Fruit fly (Drosophila melanogaster) whole organism, embryonic: ENCODE measurements around the gene Reg-2.

Experiments used
- CG10209 ChIP-seq: fragments of 200-800 bp; sonication (Bioruptor generic); optimal IDR thresholded peaks from 3 replicates; lab custom pipeline; 2017; ENCODE audit warnings: missing biosample characterization, mild to moderate bottlenecking, missing genetic modification characterization, missing genetic modification reagents
- CG10979 ChIP-seq: fragments of 200-800 bp; sonication (Bioruptor generic); optimal IDR thresholded peaks from 2 replicates; lab custom pipeline; 2018; ENCODE audit warnings: missing biosample characterization, mild to moderate bottlenecking, missing genetic modification characterization, moderate library complexity
- CG11093 ChIP-seq: fragments of 200-800 bp; sonication (Bioruptor generic); IDR thresholded peaks from 3 replicates; pipeline ENCODE4 v1.3.6; 2022; ENCODE audit warnings: missing biosample characterization, missing genetic modification characterization
- CG1233 ChIP-seq: fragments of 200-800 bp; sonication (Bioruptor generic); optimal IDR thresholded peaks from 4 replicates; lab custom pipeline; 2018; ENCODE audit warnings: missing biosample characterization, mild to moderate bottlenecking, missing genetic modification characterization
- CG13624 ChIP-seq: fragments of 200-800 bp; sonication (Bioruptor generic); optimal IDR thresholded peaks from 2 replicates; lab custom pipeline; 2016; ENCODE audit warnings: missing biosample characterization, missing genetic modification characterization
- CG17568 ChIP-seq: fragments of 200-800 bp; sonication (Bioruptor generic); optimal IDR thresholded peaks from 2 replicates; lab custom pipeline; 2018; ENCODE audit warnings: missing biosample characterization, mild to moderate bottlenecking, missing genetic modification characterization, moderate library complexity
- CG17912 ChIP-seq: fragments of 200-800 bp; sonication (Bioruptor generic); optimal IDR thresholded peaks from 2 replicates; lab custom pipeline; 2018; ENCODE audit warnings: missing biosample characterization, mild to moderate bottlenecking, missing genetic modification characterization
- CG18011 ChIP-seq: fragments of 200-800 bp; sonication (Bioruptor generic); optimal IDR thresholded peaks from 2 replicates; lab custom pipeline; 2017; ENCODE audit warnings: missing biosample characterization, missing genetic modification characterization, mild to moderate bottlenecking, moderate library complexity, missing genotype
- CG18764 ChIP-seq: fragments of 200-800 bp; sonication (Bioruptor generic); optimal IDR thresholded peaks from 3 replicates; lab custom pipeline; 2016; ENCODE audit warnings: missing biosample characterization, missing genetic modification characterization
- CG2202 ChIP-seq: fragments of 200-800 bp; sonication (Bioruptor generic); optimal IDR thresholded peaks from 2 replicates; lab custom pipeline; 2018; ENCODE audit warnings: missing biosample characterization, mild to moderate bottlenecking, missing genetic modification characterization
- CG2889 ChIP-seq: fragments of 200-800 bp; sonication (Bioruptor generic); IDR thresholded peaks from 3 replicates; pipeline ENCODE4 v1.3.6; 2022; ENCODE audit warnings: missing biosample characterization, missing genetic modification characterization
- CG31388 ChIP-seq: fragments of 200-800 bp; sonication (Bioruptor generic); optimal IDR thresholded peaks from 2 replicates; lab custom pipeline; 2016; ENCODE audit warnings: missing biosample characterization, missing genetic modification characterization
- CG31441 ChIP-seq: fragments of 200-800 bp; sonication (Bioruptor generic); IDR thresholded peaks from 2 replicates; pipeline ENCODE4 v1.3.6; 2022; ENCODE audit warnings: missing biosample characterization, missing genetic modification characterization
- CG3407 ChIP-seq: fragments of 200-800 bp; sonication (Bioruptor generic); optimal IDR thresholded peaks from 2 replicates; lab custom pipeline; 2018; ENCODE audit warnings: missing biosample characterization, mild to moderate bottlenecking, missing genetic modification characterization
- CG42726 ChIP-seq: fragments of 200-800 bp; sonication (Bioruptor generic); IDR thresholded peaks from 2 replicates; pipeline ENCODE4 v1.3.6; 2022; ENCODE audit warnings: missing biosample characterization, missing genetic modification characterization; ENCODE audit not compliant: partially characterized antibody
- CG4424 ChIP-seq: fragments of 200-800 bp; sonication (Bioruptor generic); optimal IDR thresholded peaks from 3 replicates; lab custom pipeline; 2016; ENCODE audit warnings: missing biosample characterization, missing genetic modification characterization
- CG6175 ChIP-seq: fragments of 200-800 bp; sonication (Bioruptor generic); IDR thresholded peaks from 3 replicates; pipeline ENCODE4 v1.3.6; 2022; ENCODE audit warnings: missing biosample characterization, missing genetic modification characterization
- CG7839 ChIP-seq: fragments of 200-800 bp; sonication (Bioruptor generic); optimal IDR thresholded peaks from 3 replicates; lab custom pipeline; 2018; ENCODE audit warnings: missing biosample characterization, mild to moderate bottlenecking, missing genetic modification characterization, moderate library complexity
- CG8478 ChIP-seq: fragments of >200 bp; optimal IDR thresholded peaks from 2 replicates; lab custom pipeline; 2018
- CG8944 ChIP-seq: fragments of 200-800 bp; sonication (Bioruptor generic); optimal IDR thresholded peaks from 3 replicates; lab custom pipeline; 2016; ENCODE audit warnings: missing biosample characterization, missing genetic modification characterization
- D19B ChIP-seq: fragments of 200-800 bp; sonication (Bioruptor generic); optimal IDR thresholded peaks from 2 replicates; lab custom pipeline; 2017; ENCODE audit warnings: missing biosample characterization, mild to moderate bottlenecking, missing genetic modification characterization
- Dad ChIP-seq: fragments of 200-800 bp; sonication (Bioruptor generic); optimal IDR thresholded peaks from 3 replicates; lab custom pipeline; 2016; ENCODE audit warnings: missing biosample characterization, missing genetic modification characterization
- Elba2 ChIP-seq: fragments of 200-800 bp; sonication (Bioruptor generic); optimal IDR thresholded peaks from 3 replicates; lab custom pipeline; 2016; ENCODE audit warnings: missing biosample characterization, missing genetic modification characterization
- Hr3 ChIP-seq: fragments of 200-800 bp; sonication (Bioruptor generic); optimal IDR thresholded peaks from 3 replicates; lab custom pipeline; 2016; ENCODE audit warnings: missing biosample characterization, missing genetic modification characterization
- Mad ChIP-seq: fragments of 200-800 bp; sonication (Bioruptor generic); optimal IDR thresholded peaks from 2 replicates; lab custom pipeline; 2016; ENCODE audit warnings: missing biosample characterization, missing genetic modification characterization
- NC2β ChIP-seq: fragments of 200-800 bp; sonication (Bioruptor generic); optimal IDR thresholded peaks from 2 replicates; lab custom pipeline; 2016; ENCODE audit warnings: missing biosample characterization, missing genetic modification characterization
- Spps ChIP-seq: fragments of 200-800 bp; sonication (Bioruptor generic); optimal IDR thresholded peaks from 2 replicates; lab custom pipeline; 2018; ENCODE audit warnings: missing biosample characterization, mild to moderate bottlenecking, missing genetic modification characterization
- Taf1 ChIP-seq: fragments of 200-800 bp; sonication (Bioruptor generic); IDR thresholded peaks from 2 replicates; pipeline ENCODE4 v1.3.6; 2022; ENCODE audit warnings: missing biosample characterization, missing genetic modification characterization
- Xrp1 ChIP-seq: fragments of 200-800 bp; sonication (Bioruptor generic); IDR thresholded peaks from 2 replicates; pipeline ENCODE4 v1.3.6; 2022; ENCODE audit warnings: missing biosample characterization, missing genetic modification characterization
- bab2 ChIP-seq: fragments of 200-800 bp; sonication (Bioruptor generic); optimal IDR thresholded peaks from 2 replicates; lab custom pipeline; 2016; ENCODE audit warnings: missing biosample characterization, missing genetic modification characterization
- cas ChIP-seq: fragments of 200-800 bp; sonication (Bioruptor generic); IDR thresholded peaks from 2 replicates; pipeline ENCODE4 v1.3.6; 2022; ENCODE audit warnings: missing biosample characterization, missing genetic modification characterization
- da ChIP-seq: fragments of 200-800 bp; sonication (Bioruptor generic); optimal IDR thresholded peaks from 2 replicates; lab custom pipeline; 2016; ENCODE audit warnings: missing biosample characterization, missing genetic modification characterization
- dimm ChIP-seq: fragments of 200-800 bp; sonication (Bioruptor generic); IDR thresholded peaks from 2 replicates; pipeline ENCODE4 v1.3.6; 2022; ENCODE audit warnings: missing biosample characterization, missing genetic modification characterization
- dm ChIP-seq: fragments of 200-800 bp; sonication (Bioruptor generic); optimal IDR thresholded peaks from 3 replicates; lab custom pipeline; 2016; ENCODE audit warnings: missing biosample characterization, missing genetic modification characterization
- eve ChIP-seq, 2 experiments: fragments of >200 bp; optimal IDR thresholded peaks; 2 replicates each; lab custom pipeline; 2017; ENCODE audit warnings: missing biosample characterization in 2 of 2, missing genetic modification characterization in 2 of 2
- fd3F ChIP-seq: fragments of 200-800 bp; sonication (Bioruptor generic); optimal IDR thresholded peaks from 2 replicates; lab custom pipeline; 2018; ENCODE audit warnings: missing biosample characterization, mild to moderate bottlenecking, missing genetic modification characterization, moderate library complexity
- ftz-f1 ChIP-seq: fragments of 200-800 bp; sonication (Bioruptor generic); optimal IDR thresholded peaks from 2 replicates; lab custom pipeline; 2016; ENCODE audit warnings: missing biosample characterization, missing genetic modification characterization
- gro ChIP-seq: fragments of 200-800 bp; sonication (Bioruptor generic); optimal IDR thresholded peaks from 2 replicates; lab custom pipeline; 2016; ENCODE audit warnings: missing biosample characterization, missing genetic modification characterization
- ham ChIP-seq: fragments of 200-800 bp; sonication (Bioruptor generic); IDR thresholded peaks from 2 replicates; pipeline ENCODE4 v1.3.6; 2022; ENCODE audit warnings: missing biosample characterization, missing genetic modification characterization
- jumu ChIP-seq: fragments of 200-800 bp; sonication (Bioruptor generic); optimal IDR thresholded peaks from 3 replicates; lab custom pipeline; 2016; ENCODE audit warnings: missing biosample characterization, missing genetic modification characterization
- kah ChIP-seq: fragments of 200-800 bp; sonication (Bioruptor generic); optimal IDR thresholded peaks from 2 replicates; lab custom pipeline; 2018; ENCODE audit warnings: missing biosample characterization, mild to moderate bottlenecking, missing genetic modification characterization
- kni ChIP-seq: fragments of 200-800 bp; sonication (Bioruptor generic); optimal IDR thresholded peaks from 3 replicates; lab custom pipeline; 2017; ENCODE audit warnings: mild to moderate bottlenecking, missing biosample characterization, missing genetic modification reagents, missing genetic modification characterization
- nau ChIP-seq: fragments of 200-800 bp; sonication (Bioruptor generic); optimal IDR thresholded peaks from 3 replicates; lab custom pipeline; 2017; ENCODE audit warnings: missing biosample characterization, mild to moderate bottlenecking, missing genetic modification characterization, missing genetic modification reagents
- nom ChIP-seq: fragments of 200-800 bp; sonication (Bioruptor generic); optimal IDR thresholded peaks from 2 replicates; lab custom pipeline; 2017; ENCODE audit warnings: missing biosample characterization, missing genetic modification characterization, mild to moderate bottlenecking, moderate library complexity, missing genetic modification reagents
- otp ChIP-seq: fragments of 200-800 bp; sonication (Bioruptor generic); IDR thresholded peaks from 3 replicates; pipeline ENCODE4, ENCODE4 v1.3.6; 2022; ENCODE audit warnings: missing biosample characterization, missing genetic modification characterization
- p53 ChIP-seq: fragments of 200-800 bp; sonication (Bioruptor generic); optimal IDR thresholded peaks from 2 replicates; lab custom pipeline; 2016; ENCODE audit warnings: missing biosample characterization, missing genetic modification characterization
- pita ChIP-seq: fragments of 200-800 bp; sonication (Bioruptor generic); optimal IDR thresholded peaks from 2 replicates; lab custom pipeline; 2017; ENCODE audit warnings: missing biosample characterization, mild to moderate bottlenecking, missing genetic modification characterization
- ro ChIP-seq: fragments of 200-800 bp; sonication (Bioruptor generic); IDR thresholded peaks from 2 replicates; pipeline ENCODE4 v1.3.6; 2022; ENCODE audit warnings: missing biosample characterization, missing genetic modification characterization
- slp2 ChIP-seq: fragments of 200-800 bp; sonication (Bioruptor generic); optimal IDR thresholded peaks from 2 replicates; lab custom pipeline; 2016; ENCODE audit warnings: missing biosample characterization, missing genetic modification characterization
- trh ChIP-seq: fragments of 200-800 bp; sonication (Bioruptor generic); optimal IDR thresholded peaks from 2 replicates; lab custom pipeline; 2016; ENCODE audit warnings: missing biosample characterization, missing genetic modification characterization
- vfl ChIP-seq: fragments of 200-800 bp; sonication (Bioruptor generic); optimal IDR thresholded peaks from 2 replicates; lab custom pipeline; 2016; ENCODE audit warnings: missing biosample characterization, missing genetic modification characterization

Gene Reg-2

dm6 chr3L:563002-563627, 43.3 kb downstream of the Reg-2 start (continued):
- TF ChIP-seq jumu (GFP tag; lab: Kevin White, UChicago) (peak; percentile 12), fd3F (GFP tag; lab: Kevin White, UChicago) (no peak), CG11093 (0 out of 3 replicates have a peak, but pooled peaks have one; percentile 29), CG8944 (no peak), cas (no peak), ftz-f1 (no peak), CG31441 (GFP tag; lab: Robert Waterston, UW) (peak; percentile 76), otp (GFP tag; lab: Robert Waterston, UW) (peak; percentile 61; the same call in 1 of the 3 replicates), CG13624 (peak; percentile 63), NC2β (GFP tag; lab: Kevin White, UChicago) (peak; percentile 36), CG18011 (GFP tag; lab: Kevin White, UChicago) (peak; percentile 23), pita (no peak), gro (GFP tag; lab: Kevin White, UChicago) (peak; percentile 19), CG2202 (tag; lab: Kevin White, UChicago) (peak; percentile 35), CG8478 (lab: Kevin White, UChicago) (no peak), CG6175 (GFP tag; lab: Robert Waterston, UW) (no peak), Taf1 (0 out of 2 replicates have a peak, but pooled peaks have one; percentile 26), CG4424 (GFP tag; lab: Kevin White, UChicago) (peak; percentile 73), Hr3 (GFP tag; lab: Kevin White, UChicago) (peak; percentile 10), CG10979 (tag; lab: Kevin White, UChicago) (peak; percentile 69), nau (GFP tag; lab: Kevin White, UChicago) (no peak), Mad (GFP tag; lab: Kevin White, UChicago) (peak; percentile 41), CG18764 (peak; percentile 50), da (GFP tag; lab: Kevin White, UChicago) (no peak), Elba2 (GFP tag; lab: Kevin White, UChicago) (no peak), p53 (no peak), CG7839 (peak; percentile 67), kah (peak; percentile 35), bab2 (GFP tag; lab: Kevin White, UChicago) (peak; percentile 65), CG17568 (GFP tag; lab: Kevin White, UChicago) (peak; percentile 63), dimm (peak; percentile 39; the same call in 1 of the 2 replicates), CG42726 (GFP tag; lab: Robert Waterston, UW) (no peak), ro (GFP tag; lab: Robert Waterston, UW) (no peak), vfl (GFP tag; lab: Kevin White, UChicago) (no peak), CG2889 (GFP tag; lab: Robert Waterston, UW) (no peak), kni (GFP tag; lab: Kevin White, UChicago) (no peak), CG3407 (GFP tag; lab: Kevin White, UChicago) (peak; percentile 6), nom (GFP tag; lab: Kevin White, UChicago) (no peak), CG31388 (peak; percentile 53), D19B (GFP tag; lab: Kevin White, UChicago) (peak; percentile 29), CG10209 (GFP tag; lab: Kevin White, UChicago) (peak; percentile 25), ham (GFP tag; lab: Robert Waterston, UW) (no peak), trh (no peak), Xrp1 (GFP tag; lab: Robert Waterston, UW) (peak; percentile 85), CG17912 (GFP tag; lab: Kevin White, UChicago) (no peak), Dad (GFP tag; lab: Kevin White, UChicago) (peak; percentile 45), slp2 (GFP tag; lab: Kevin White, UChicago) (peak; percentile 60), dm (GFP tag; lab: Kevin White, UChicago) (peak; percentile 0), Spps (tag; lab: Kevin White, UChicago) (peak; percentile 42), eve (GFP tag; optimal IDR thresholded peaks at IDR 0.05; lab: Kevin White, UChicago) (no peak), CG1233 (peak; percentile 61)
